Worm (Caenorhabditis elegans): Measurements from ENCODE around the gene dnj-7.
A peak's percentile ranks its signal among the peaks of the same experiment; 100 is the strongest.

The dnj-7 gene

DNA sequence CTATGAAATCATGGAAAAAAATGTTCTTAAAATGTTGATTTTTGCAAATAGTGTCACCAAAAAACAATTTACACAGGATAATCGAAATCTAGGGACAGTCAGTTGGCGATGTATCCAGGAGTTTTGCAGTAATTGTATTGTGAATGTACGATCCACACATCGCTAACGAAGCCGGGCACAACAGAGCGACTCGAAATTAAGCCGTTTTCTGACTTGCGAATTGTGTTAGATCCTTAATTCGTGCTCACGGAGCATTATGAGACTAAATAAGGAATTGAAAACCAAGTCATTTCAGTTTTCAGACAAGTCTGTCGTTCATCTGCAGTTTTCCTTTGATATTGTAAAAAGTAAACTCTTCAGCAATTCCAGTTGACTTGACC is 39.7 kb downstream of the dnj-7 start:
- no peak for TF ChIP-seq mml-1 (tag; optimal IDR thresholded peaks at IDR 0.05)
- TF ChIP-seq snpc-4 (tag; optimal IDR thresholded peaks at IDR 0.05) = no peak
- no peak for TF ChIP-seq ztf-11 (tag; optimal IDR thresholded peaks at IDR 0.05)
- TF ChIP-seq ceh-28 (tag; optimal IDR thresholded peaks at IDR 0.05) = no peak
- TF ChIP-seq fkh-2 (tag; optimal IDR thresholded peaks at IDR 0.05) = no peak
- no peak for TF ChIP-seq hmg-11 (tag; optimal IDR thresholded peaks at IDR 0.05)
- no peak for TF ChIP-seq R02D3.7 (tag; optimal IDR thresholded peaks at IDR 0.05)

DNA sequence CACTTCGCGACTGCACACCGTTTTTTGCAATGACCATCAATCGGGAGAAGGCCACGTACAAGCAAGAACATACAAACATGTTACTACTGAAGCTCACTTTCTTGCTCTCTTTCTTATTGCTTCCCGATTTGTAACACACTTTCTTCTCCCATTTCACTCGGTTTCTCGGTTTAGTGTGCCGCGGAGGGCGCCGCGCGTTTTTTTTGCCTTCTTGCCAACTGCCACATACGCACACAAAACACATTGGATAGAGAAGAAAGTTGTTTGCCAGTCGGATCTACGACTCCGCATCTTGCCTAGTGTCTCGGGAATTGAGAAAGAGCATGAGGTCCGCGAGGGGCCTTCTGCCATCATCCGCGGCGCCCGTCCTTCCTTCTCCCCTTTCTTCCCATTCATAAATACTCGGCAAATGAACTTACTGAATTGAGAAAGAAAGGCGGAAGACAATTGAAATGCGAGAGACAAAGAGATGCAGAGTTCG is 40.4 kb downstream of the dnj-7 start:
- TF ChIP-seq unc-39 (tag; optimal IDR thresholded peaks at IDR 0.05) (peak; percentile 57), R02D3.7 (tag; optimal IDR thresholded peaks at IDR 0.05) (no peak), ZK546.5 (tag; optimal IDR thresholded peaks at IDR 0.05) (no peak), ztf-11 (tag; optimal IDR thresholded peaks at IDR 0.05) (no peak), egl-5 (tag; optimal IDR thresholded peaks at IDR 0.05) (peak; percentile 41), nhr-28 (tag; optimal IDR thresholded peaks at IDR 0.05) (no peak), skn-1 (tag; optimal IDR thresholded peaks at IDR 0.05) (no peak), nfya-1 (tag; optimal IDR thresholded peaks at IDR 0.05; ENCODE audit: insufficient read depth) (peak; percentile 78), nhr-23 (tag; optimal IDR thresholded peaks at IDR 0.05) (no peak), fkh-10 (GFP tag; optimal IDR thresholded peaks at IDR 0.05) (peak; percentile 92), daf-12 (tag; optimal IDR thresholded peaks at IDR 0.05) (no peak), nhr-76 (tag; optimal IDR thresholded peaks at IDR 0.05) (no peak), jun-1 (tag; optimal IDR thresholded peaks at IDR 0.05) (no peak), nhr-77 (tag; optimal IDR thresholded peaks at IDR 0.05) (no peak), nhr-12 (tag; optimal IDR thresholded peaks at IDR 0.05) (no peak), elt-2 (tag; optimal IDR thresholded peaks at IDR 0.05) (peak; percentile 38), elt-3 (tag; optimal IDR thresholded peaks at IDR 0.05) (no peak), mdl-1 (tag; optimal IDR thresholded peaks at IDR 0.05) (no peak), lin-39 (tag; optimal IDR thresholded peaks at IDR 0.05) (peak; percentile 58), pqm-1 (tag; optimal IDR thresholded peaks at IDR 0.05) (no peak), mml-1 (tag; optimal IDR thresholded peaks at IDR 0.05) (no peak), fos-1 (tag; optimal IDR thresholded peaks at IDR 0.05) (no peak), eor-1 (tag; optimal IDR thresholded peaks at IDR 0.05) (no peak), aly-2 (tag; optimal IDR thresholded peaks at IDR 0.05) (no peak), unc-62 (GFP tag; optimal IDR thresholded peaks at IDR 0.05) (no peak), nhr-67 (tag; optimal IDR thresholded peaks at IDR 0.05) (no peak), hmg-11 (tag; optimal IDR thresholded peaks at IDR 0.05) (peak; percentile 55), tbx-2 (tag; optimal IDR thresholded peaks at IDR 0.05) (peak; percentile 33), nhr-237 (tag; optimal IDR thresholded peaks at IDR 0.05) (no peak), elt-1 (tag; optimal IDR thresholded peaks at IDR 0.05) (no peak), ama-1 (optimal IDR thresholded peaks at IDR 0.05) (peak; percentile 41), ceh-16 (tag; optimal IDR thresholded peaks at IDR 0.05) (no peak), egl-27 (tag; optimal IDR thresholded peaks at IDR 0.05) (no peak), ceh-82 (tag; optimal IDR thresholded peaks at IDR 0.05) (no peak), ztf-4 (tag; optimal IDR thresholded peaks at IDR 0.05) (no peak), lin-15B (tag; optimal IDR thresholded peaks at IDR 0.05) (no peak), pha-4 (tag; optimal IDR thresholded peaks at IDR 0.05) (peak; percentile 38), ceh-9 (tag; optimal IDR thresholded peaks at IDR 0.05) (no peak), fkh-2 (tag; optimal IDR thresholded peaks at IDR 0.05) (peak; percentile 44), lsy-12 (tag; optimal IDR thresholded peaks at IDR 0.05) (peak; percentile 53), sea-2 (GFP tag; optimal IDR thresholded peaks at IDR 0.05) (no peak), nhr-11 (tag; optimal IDR thresholded peaks at IDR 0.05) (no peak), nhr-25 (tag; optimal IDR thresholded peaks at IDR 0.05) (no peak), snpc-4 (tag; optimal IDR thresholded peaks at IDR 0.05) (no peak), nhr-43 (tag; optimal IDR thresholded peaks at IDR 0.05; ENCODE audit: poor library complexity, severe bottlenecking) (no peak), ceh-28 (tag; optimal IDR thresholded peaks at IDR 0.05) (no peak), zag-1 (tag; optimal IDR thresholded peaks at IDR 0.05) (peak; percentile 17)
